Worm (Caenorhabditis elegans): ENCODE data around the gene W02D7.6.

W02D7.6 gene

DNA sequence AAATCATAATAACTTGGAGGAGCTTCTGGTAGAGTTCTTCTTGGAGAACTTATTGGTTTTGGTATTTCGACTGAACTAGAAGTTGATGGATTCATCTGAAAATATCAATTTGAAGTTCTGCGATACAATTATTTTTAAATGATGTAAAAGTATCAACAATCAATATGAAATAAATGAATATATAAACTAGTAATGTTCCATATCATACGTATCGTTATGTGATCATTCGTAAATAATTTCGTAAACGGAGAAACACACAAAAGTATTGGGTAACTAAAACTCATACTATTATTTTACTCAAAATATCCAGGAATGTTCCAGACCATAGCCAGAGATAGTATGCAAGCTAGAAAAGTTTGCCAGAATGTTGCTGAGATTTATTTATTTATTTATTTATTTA is 5.1 kb upstream of the W02D7.6 start, which contains the start of gene W02D7.8:
Gene W02D7.8 (minus strand): TSS at position 101 of the 400 bp plus-strand sequence.
- TF ChIP-seq him-1 (tag; optimal IDR thresholded peaks at IDR 0.05) (no peak), W03F9.2 (tag; optimal IDR thresholded peaks at IDR 0.05) (no peak), dao-5 (tag; optimal IDR thresholded peaks at IDR 0.05) (no peak)

DNA sequence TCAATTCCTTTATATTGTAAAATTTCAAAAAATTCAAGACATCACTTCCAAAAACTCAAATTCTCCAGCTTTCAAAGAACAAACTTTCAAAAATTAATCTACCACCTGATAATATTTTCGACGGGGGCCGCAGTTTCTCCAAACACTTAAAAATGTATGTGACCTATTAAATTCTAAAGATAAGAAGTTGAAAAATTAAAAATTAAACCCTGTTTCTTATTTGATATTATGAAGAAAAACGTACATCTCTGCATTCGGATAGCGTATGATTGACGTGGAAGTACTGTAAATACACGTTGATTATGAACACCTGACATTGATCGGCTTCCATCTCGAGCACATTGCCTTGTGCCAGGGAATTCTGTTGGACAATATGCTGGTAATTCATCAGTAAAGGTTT is 4.6 kb upstream of the W02D7.6 start:
- no peak for TF ChIP-seq him-1 (tag; optimal IDR thresholded peaks at IDR 0.05)
- no peak for TF ChIP-seq W03F9.2 (tag; optimal IDR thresholded peaks at IDR 0.05)
- no peak for TF ChIP-seq dao-5 (tag; optimal IDR thresholded peaks at IDR 0.05)

DNA sequence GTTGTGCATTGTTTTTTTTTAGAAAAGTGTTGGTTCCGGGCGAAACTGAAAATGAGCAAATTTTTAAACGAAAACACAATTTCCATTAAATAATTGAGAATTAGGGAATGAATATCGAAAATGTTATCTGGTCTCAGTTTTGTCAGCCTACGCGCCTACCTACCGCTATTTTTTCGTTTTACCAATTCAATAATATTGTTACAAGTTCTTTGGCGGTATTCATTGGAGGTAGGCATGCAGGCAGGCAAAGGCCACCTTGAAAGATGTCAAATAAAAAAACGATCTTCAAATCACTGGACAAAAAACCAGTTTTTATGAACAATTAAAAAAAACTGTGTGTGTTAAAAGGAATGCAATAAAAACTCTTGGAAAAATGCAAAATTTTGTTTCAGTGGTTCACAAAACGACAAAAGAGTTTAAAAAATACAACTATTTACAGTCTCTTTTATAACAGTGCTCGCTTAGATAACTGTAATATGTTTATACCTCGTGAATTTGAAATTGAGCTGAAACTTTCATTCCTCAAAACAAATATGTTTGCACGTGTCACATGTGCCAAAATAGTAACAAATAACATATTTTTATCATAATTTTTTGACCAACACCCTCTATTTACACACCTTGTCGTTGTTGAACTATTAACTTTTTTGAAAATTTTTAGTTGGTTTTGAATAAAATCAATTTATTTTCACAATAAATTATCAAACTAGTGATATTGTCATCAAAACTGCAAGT is 3.3 kb upstream of the W02D7.6 start, which contains the start of gene W02D7.11:
Gene W02D7.11 (minus strand): TSS at position 51 of the 735 bp plus-strand sequence.
- TF ChIP-seq W03F9.2 (tag; optimal IDR thresholded peaks at IDR 0.05), result no peak
- no peak for TF ChIP-seq dao-5 (tag; optimal IDR thresholded peaks at IDR 0.05)
- TF ChIP-seq him-1 (tag; optimal IDR thresholded peaks at IDR 0.05), result no peak

DNA sequence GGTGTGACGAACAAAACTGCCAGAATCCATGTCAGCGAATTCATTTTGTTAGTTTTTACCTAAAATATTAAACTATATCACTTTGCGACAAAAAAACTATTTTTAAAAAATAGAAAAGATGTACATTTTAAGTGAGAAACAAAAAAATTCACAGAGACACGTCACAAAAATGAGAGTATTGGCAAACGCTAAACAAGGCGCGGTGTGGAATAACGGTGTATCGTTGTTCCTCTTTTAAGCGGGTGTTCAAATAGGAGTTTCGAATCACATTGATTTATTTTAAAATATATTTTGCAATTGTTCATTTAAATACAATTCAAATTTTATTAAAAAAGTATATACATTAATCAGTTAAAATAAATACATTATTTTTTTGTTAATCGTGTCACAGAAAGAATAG is 1.2 kb upstream of the W02D7.6 start, which contains the start of gene sel-9:
Gene sel-9 (minus strand): TSS at position 59 of the 400 bp plus-strand sequence.
- TF ChIP-seq W03F9.2 (tag; optimal IDR thresholded peaks at IDR 0.05) (no peak), dao-5 (tag; optimal IDR thresholded peaks at IDR 0.05) (no peak), him-1 (tag; optimal IDR thresholded peaks at IDR 0.05) (no peak)

ce11 chrV:8299191-8299854 is 2.0 kb downstream of the W02D7.6 start, which contains the start of gene W02D7.5:
W02D7.5 (minus strand) TSS chrV:8299241.
- TF ChIP-seq dao-5 (tag; optimal IDR thresholded peaks at IDR 0.05), result no peak
- no peak for TF ChIP-seq W03F9.2 (tag; optimal IDR thresholded peaks at IDR 0.05)
- no peak for TF ChIP-seq him-1 (tag; optimal IDR thresholded peaks at IDR 0.05)

ce11 chrV:8297504-8297903 is 3.8 kb downstream of the W02D7.6 start, which contains the start of gene W02D7.4:
W02D7.4 (minus strand) TSS chrV:8297604.
- TF ChIP-seq W03F9.2 (tag; optimal IDR thresholded peaks at IDR 0.05) (no peak), dao-5 (tag; optimal IDR thresholded peaks at IDR 0.05) (no peak), him-1 (tag; optimal IDR thresholded peaks at IDR 0.05) (no peak)

- TF ChIP-seq W03F9.2 (tag; optimal IDR thresholded peaks at IDR 0.05) (no peak), him-1 (tag; optimal IDR thresholded peaks at IDR 0.05) (no peak), dao-5 (tag; optimal IDR thresholded peaks at IDR 0.05) (no peak)
These were observed 5.4 kb downstream of the W02D7.6 start, which contains the start of gene smex-1 for ce11 chrV:8295866-8296265. smex-1 (minus strand) TSS chrV:8295966.

DNA sequence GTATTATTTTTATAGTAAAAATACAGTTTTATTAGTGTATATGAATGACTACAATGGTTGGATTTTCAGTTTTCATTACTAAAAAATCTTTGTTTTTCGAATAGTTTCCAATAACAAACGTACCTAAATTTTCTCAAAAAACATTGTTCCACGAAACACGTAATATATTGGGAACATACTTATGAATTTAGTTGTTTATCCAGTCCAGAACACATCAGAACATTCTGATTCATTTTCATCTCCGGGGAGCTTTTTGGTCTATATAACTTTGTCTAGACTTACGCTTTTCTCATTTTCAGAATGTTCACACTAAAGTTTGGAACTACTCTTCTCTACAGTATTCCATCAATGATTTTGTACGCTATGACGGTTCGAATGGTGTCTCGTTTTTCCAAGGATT is 9.5 kb downstream of the W02D7.6 start, which contains the start of gene srg-33:
Gene srg-33 (plus strand): TSS at position 301 of the 400 bp plus-strand sequence.
- TF ChIP-seq dao-5 (tag; optimal IDR thresholded peaks at IDR 0.05) (no peak), W03F9.2 (tag; optimal IDR thresholded peaks at IDR 0.05) (no peak), him-1 (tag; optimal IDR thresholded peaks at IDR 0.05) (no peak)

ce11 chrV:8288125-8288806 is 13.0 kb downstream of the W02D7.6 start:
- no peak for TF ChIP-seq dao-5 (tag; optimal IDR thresholded peaks at IDR 0.05)

DNA sequence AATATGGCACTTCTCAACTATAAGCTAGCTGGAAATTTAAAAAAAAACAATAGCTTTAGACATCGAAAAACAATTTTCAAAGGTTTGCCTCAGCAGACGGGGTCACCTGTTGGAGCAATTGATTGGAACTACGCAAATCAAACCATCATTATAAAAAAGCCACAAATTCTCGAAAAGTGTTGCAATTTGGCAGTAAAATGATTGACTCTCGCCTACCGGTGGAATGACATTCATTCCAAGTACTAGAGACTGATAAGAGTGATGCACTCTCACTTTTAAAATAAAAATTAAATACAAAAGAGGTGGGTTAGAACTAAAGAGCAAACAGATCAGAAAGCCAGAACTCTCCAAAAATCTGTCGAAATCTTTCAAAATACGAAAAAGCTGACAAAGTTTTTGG is 15.9 kb downstream of the W02D7.6 start:
- TF ChIP-seq W03F9.2 (tag; optimal IDR thresholded peaks at IDR 0.05) (no peak), dao-5 (tag; optimal IDR thresholded peaks at IDR 0.05) (no peak), him-1 (tag; optimal IDR thresholded peaks at IDR 0.05) (no peak)

- TF ChIP-seq W03F9.2 (tag; optimal IDR thresholded peaks at IDR 0.05) (no peak), him-1 (tag; optimal IDR thresholded peaks at IDR 0.05) (no peak), dao-5 (tag; optimal IDR thresholded peaks at IDR 0.05) (no peak)
These were observed 16.5 kb downstream of the W02D7.6 start, which contains the start of gene slc-17.5 for ce11 chrV:8284800-8285199. slc-17.5 (minus strand) TSS chrV:8284900.

DNA sequence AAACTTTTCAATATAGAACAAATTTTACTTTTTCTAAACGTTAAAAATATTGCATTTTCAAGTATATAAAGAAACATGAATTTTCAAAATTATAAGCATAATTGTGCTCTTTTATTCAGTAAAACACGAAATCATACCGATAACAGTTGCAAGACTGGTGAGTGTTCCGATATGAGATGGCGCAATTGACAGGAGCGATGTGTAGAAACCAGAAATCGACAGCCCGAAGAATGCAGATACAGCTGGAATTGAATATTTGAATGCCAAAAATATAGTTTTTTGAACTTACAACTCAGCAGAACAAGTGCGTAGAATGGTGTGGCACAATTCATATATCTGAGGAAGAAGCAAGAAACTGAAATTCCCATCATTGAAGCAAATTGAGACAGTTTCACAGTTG is 18.4 kb downstream of the W02D7.6 start:
- TF ChIP-seq him-1 (tag; optimal IDR thresholded peaks at IDR 0.05) (no peak), dao-5 (tag; optimal IDR thresholded peaks at IDR 0.05) (no peak), W03F9.2 (tag; optimal IDR thresholded peaks at IDR 0.05) (no peak)

- no peak for TF ChIP-seq W03F9.2 (tag; optimal IDR thresholded peaks at IDR 0.05)
These were observed 19.7 kb downstream of the W02D7.6 start for ce11 chrV:8281646-8282045.

DNA sequence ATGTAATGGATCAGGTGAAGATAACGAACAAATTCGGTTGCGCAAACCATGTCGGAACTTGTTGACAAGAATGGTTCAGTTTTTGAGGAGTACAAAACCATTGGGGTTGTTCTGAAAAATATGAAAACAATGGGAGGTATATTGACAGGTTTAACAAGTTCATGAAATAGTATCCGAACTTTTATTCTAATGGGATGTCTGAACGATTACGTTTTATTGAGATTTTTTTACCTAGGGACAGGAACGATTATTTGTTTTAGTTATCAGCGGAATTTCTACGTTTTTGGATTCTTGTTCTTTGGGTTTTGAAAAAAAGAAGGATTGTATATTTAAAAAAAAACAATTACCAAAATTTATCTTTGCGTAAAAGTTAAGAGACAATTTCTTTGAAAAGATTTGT is 20.5 kb downstream of the W02D7.6 start, which contains the start of gene str-135:
Gene str-135 (minus strand): TSS at position 101 of the 400 bp plus-strand sequence.
- TF ChIP-seq W03F9.2 (tag; optimal IDR thresholded peaks at IDR 0.05) (no peak), him-1 (tag; optimal IDR thresholded peaks at IDR 0.05) (no peak), dao-5 (tag; optimal IDR thresholded peaks at IDR 0.05) (no peak)
